Worm (Caenorhabditis elegans): ENCODE results near the gene swan-1.

- TF ChIP-seq egl-27 (tag; optimal IDR thresholded peaks at IDR 0.05), result no peak
- no peak for TF ChIP-seq mdl-1 (tag; optimal IDR thresholded peaks at IDR 0.05)
- TF ChIP-seq ceh-16 (tag; optimal IDR thresholded peaks at IDR 0.05), result no peak
- no peak for TF ChIP-seq nhr-23 (tag; optimal IDR thresholded peaks at IDR 0.05)
- TF ChIP-seq nhr-77 (tag; optimal IDR thresholded peaks at IDR 0.05), result no peak
- TF ChIP-seq ztf-4 (tag; optimal IDR thresholded peaks at IDR 0.05), result no peak
- TF ChIP-seq nhr-129 (tag; optimal IDR thresholded peaks at IDR 0.05), result no peak
These were observed 26.9 kb upstream of the swan-1 start, which contains the start of gene srx-129 for ce11 chrV:13833951-13834350.
